Worm (Caenorhabditis elegans) whole organism, L3 larva: Measurements from ENCODE around the gene K08F4.12.

Source experiments
- R02D3.7 ChIP-seq: fragments of 150-350 bp; optimal IDR thresholded peaks from 2 replicates; lab custom pipeline; 2014; ENCODE audit warnings: missing biosample characterization, missing genetic modification characterization
- aly-2 ChIP-seq: fragments of 150-350 bp; optimal IDR thresholded peaks from 2 replicates; lab custom pipeline; 2014; ENCODE audit warnings: missing biosample characterization, missing genetic modification characterization
- ceh-16 ChIP-seq: sonication (generic microtip); optimal IDR thresholded peaks from 2 replicates; lab custom pipeline; 2017; ENCODE audit warnings: missing biosample characterization, missing genetic modification characterization
- ceh-28 ChIP-seq: fragments of 150-350 bp; optimal IDR thresholded peaks from 2 replicates; lab custom pipeline; 2014; ENCODE audit warnings: missing biosample characterization, missing genetic modification reagents, missing genetic modification characterization
- ceh-82 ChIP-seq: fragments of 150-350 bp; optimal IDR thresholded peaks from 2 replicates; lab custom pipeline; 2014; ENCODE audit warnings: missing biosample characterization, missing genetic modification characterization
- egl-5 ChIP-seq: fragments of 150-350 bp; optimal IDR thresholded peaks from 2 replicates; lab custom pipeline; 2017; ENCODE audit warnings: missing biosample characterization, missing genetic modification reagents, missing genetic modification characterization, inconsistent platforms
- elt-1 ChIP-seq: fragments of 150-350 bp; optimal IDR thresholded peaks from 2 replicates; lab custom pipeline; 2014; ENCODE audit warnings: missing biosample characterization, missing genetic modification characterization
- elt-3 ChIP-seq, 3 experiments: fragments of 150-350 bp in 1 of 3; sonication (generic microtip) in 2 of 3; optimal IDR thresholded peaks; 2 replicates in 2 of 3; 4 replicates in 1 of 3; lab custom pipeline; 2014 to 2017; ENCODE audit warnings: missing biosample characterization in 3 of 3, missing genetic modification characterization in 3 of 3
- eor-1 ChIP-seq, 2 experiments: fragments of 150-350 bp; optimal IDR thresholded peaks; 2 replicates each; lab custom pipeline; 2014 to 2018; ENCODE audit warnings: missing biosample characterization in 2 of 2, missing genetic modification characterization in 2 of 2
- hmg-11 ChIP-seq: sonication (generic microtip); optimal IDR thresholded peaks from 2 replicates; lab custom pipeline; 2016; ENCODE audit warnings: missing genetic modification characterization, missing compliant biosample characterization
- jun-1 ChIP-seq: fragments of 150-350 bp; optimal IDR thresholded peaks from 2 replicates; lab custom pipeline; 2014; ENCODE audit warnings: missing biosample characterization, missing genetic modification reagents, missing genetic modification characterization
- lin-15B ChIP-seq: fragments of 150-350 bp; optimal IDR thresholded peaks from 2 replicates; lab custom pipeline; 2014; ENCODE audit warnings: missing biosample characterization, missing genetic modification characterization
- lsy-12 ChIP-seq: sonication (generic microtip); optimal IDR thresholded peaks from 2 replicates; lab custom pipeline; 2016; ENCODE audit warnings: mild to moderate bottlenecking, missing genetic modification characterization, missing compliant biosample characterization
- mml-1 ChIP-seq: fragments of 150-350 bp; sonication (generic microtip); optimal IDR thresholded peaks from 3 replicates; lab custom pipeline; 2014; ENCODE audit warnings: missing biosample characterization, missing genetic modification characterization
- nfya-1 ChIP-seq: sonication (generic microtip); optimal IDR thresholded peaks from 2 replicates; lab custom pipeline; 2017; ENCODE audit warnings: missing genetic modification characterization, mild to moderate bottlenecking, missing compliant biosample characterization, antibody characterized with exemption, moderate library complexity; ENCODE audit not compliant: insufficient read depth
- nhr-11 ChIP-seq: fragments of 150-350 bp; optimal IDR thresholded peaks from 2 replicates; lab custom pipeline; 2014; ENCODE audit warnings: missing biosample characterization, missing genetic modification characterization
- nhr-23 ChIP-seq: fragments of 150-350 bp; optimal IDR thresholded peaks from 2 replicates; lab custom pipeline; 2014; ENCODE audit warnings: missing biosample characterization, missing genetic modification reagents, missing genetic modification characterization
- nhr-237 ChIP-seq: fragments of 150-350 bp; optimal IDR thresholded peaks from 2 replicates; lab custom pipeline; 2014; ENCODE audit warnings: missing biosample characterization, missing genetic modification characterization
- nhr-25 ChIP-seq: sonication (generic microtip); optimal IDR thresholded peaks from 2 replicates; lab custom pipeline; 2017; ENCODE audit warnings: missing biosample characterization, missing genetic modification characterization
- nhr-43 ChIP-seq: sonication (generic microtip); optimal IDR thresholded peaks from 2 replicates; lab custom pipeline; 2016; ENCODE audit warnings: mild to moderate bottlenecking, missing genetic modification characterization, missing compliant biosample characterization; ENCODE audit not compliant: poor library complexity, severe bottlenecking
- nhr-76 ChIP-seq: fragments of 150-350 bp; sonication (generic microtip); optimal IDR thresholded peaks from 5 replicates; lab custom pipeline; 2014; ENCODE audit warnings: missing biosample characterization, missing genetic modification characterization
- pha-4 ChIP-seq: fragments of 150-350 bp; optimal IDR thresholded peaks from 2 replicates; lab custom pipeline; 2014; ENCODE audit warnings: missing biosample characterization, missing genetic modification reagents, missing genetic modification characterization
- pqm-1 ChIP-seq: fragments of 150-350 bp; optimal IDR thresholded peaks from 2 replicates; lab custom pipeline; 2017; ENCODE audit warnings: missing biosample characterization, missing genetic modification characterization, inconsistent platforms
- sea-2 ChIP-seq: fragments of 150-350 bp; sonication (generic microtip); optimal IDR thresholded peaks from 4 replicates; lab custom pipeline; 2014; ENCODE audit warnings: missing biosample characterization, missing genetic modification reagents, missing genetic modification characterization
- skn-1 ChIP-seq: fragments of 150-350 bp; optimal IDR thresholded peaks from 2 replicates; lab custom pipeline; 2014; ENCODE audit warnings: missing biosample characterization, missing genetic modification characterization
- snpc-4 ChIP-seq: fragments of 150-350 bp; optimal IDR thresholded peaks from 2 replicates; lab custom pipeline; 2014; ENCODE audit warnings: missing biosample characterization, missing genetic modification characterization
- unc-39 ChIP-seq: sonication (generic microtip); optimal IDR thresholded peaks from 4 replicates; lab custom pipeline; 2017; ENCODE audit warnings: missing biosample characterization, missing genetic modification characterization
- zag-1 ChIP-seq: fragments of 150-350 bp; optimal IDR thresholded peaks from 2 replicates; lab custom pipeline; 2014; ENCODE audit warnings: missing biosample characterization, missing genetic modification characterization
- ztf-11 ChIP-seq: fragments of 150-350 bp; optimal IDR thresholded peaks from 2 replicates; lab custom pipeline; 2014; ENCODE audit warnings: missing biosample characterization, missing genetic modification characterization
- ztf-4 ChIP-seq: fragments of 150-350 bp; optimal IDR thresholded peaks from 2 replicates; lab custom pipeline; 2014; ENCODE audit warnings: missing biosample characterization, missing genetic modification characterization

Gene K08F4.12

DNA sequence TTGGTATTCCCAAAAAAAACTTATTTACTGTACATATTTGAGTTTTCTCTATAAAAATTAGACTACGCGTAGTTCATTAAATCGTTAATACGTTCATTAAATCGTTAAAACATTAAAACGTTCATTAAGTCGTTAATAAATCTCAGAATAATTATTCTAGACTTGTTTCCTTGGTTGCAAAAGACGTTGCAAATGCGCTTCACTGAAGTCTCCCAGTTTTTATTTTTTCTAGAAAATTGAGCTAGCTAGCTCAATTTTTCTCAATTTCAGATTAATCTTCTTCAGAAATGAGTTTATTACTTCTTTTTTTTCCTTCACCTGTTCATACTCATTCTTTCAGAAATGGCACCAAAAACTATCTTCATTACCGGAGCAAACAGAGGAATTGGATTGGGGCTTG is 7.0 kb downstream of the K08F4.12 start:
- TF ChIP-seq jun-1 (tag; lab: Kevin White, UChicago): no peak
- TF ChIP-seq mml-1 (tag; lab: Kevin White, UChicago): no peak
- TF ChIP-seq ceh-28 (tag; lab: Kevin White, UChicago): no peak
- TF ChIP-seq ztf-11 (tag; lab: Kevin White, UChicago): no peak
- TF ChIP-seq nhr-237 (tag; lab: Kevin White, UChicago): no peak
- no peak for TF ChIP-seq nhr-11 (tag; lab: Kevin White, UChicago)

DNA sequence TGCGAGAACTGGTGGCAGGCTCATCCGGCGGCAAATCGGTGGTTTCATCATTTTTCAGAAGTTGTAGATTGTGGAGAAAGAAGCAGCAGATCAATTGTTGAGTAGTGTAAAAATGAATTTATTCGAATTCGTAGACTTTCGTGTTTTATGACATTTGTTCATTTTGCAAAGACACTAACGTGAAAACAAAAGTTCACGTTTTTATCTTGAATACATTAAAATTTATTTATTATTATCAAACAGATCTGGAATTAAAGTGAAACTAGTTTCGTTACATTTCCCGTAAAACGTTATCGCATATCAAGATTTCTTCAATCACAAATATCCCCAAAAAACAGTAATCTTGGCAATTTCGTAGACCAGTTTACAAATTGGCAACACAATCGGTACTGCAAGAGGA is 9.0 kb downstream of the K08F4.12 start, which contains the start of gene T14G10.8:
TSS of gene T14G10.8 (minus strand) at position 101 of the 400 bp plus-strand sequence.
- TF ChIP-seq eor-1 (tag; optimal IDR thresholded peaks at IDR 0.05; lab: Kevin White, UChicago) (no peak), ceh-82 (tag; lab: Kevin White, UChicago) (no peak), pha-4 (tag; lab: Kevin White, UChicago) (no peak), nfya-1 (tag; lab: Kevin White, UChicago) (no peak), egl-5 (tag; lab: Kevin White, UChicago) (no peak), nhr-43 (tag; lab: Kevin White, UChicago) (no peak), lin-15B (tag; lab: Kevin White, UChicago) (no peak), elt-3 (tag; optimal IDR thresholded peaks at IDR 0.05; lab: Kevin White, UChicago) (no peak), elt-1 (no peak), ceh-16 (no peak), sea-2 (GFP tag; lab: Kevin White, UChicago) (no peak), zag-1 (tag; lab: Kevin White, UChicago) (no peak), nhr-76 (tag; lab: Kevin White, UChicago) (no peak)

- TF ChIP-seq ceh-28 (tag; lab: Kevin White, UChicago) (no peak), lsy-12 (tag; lab: Kevin White, UChicago) (no peak), nhr-43 (tag; lab: Kevin White, UChicago) (no peak), hmg-11 (tag; lab: Kevin White, UChicago) (no peak), skn-1 (tag; lab: Kevin White, UChicago) (no peak), aly-2 (tag; lab: Kevin White, UChicago) (no peak), unc-39 (no peak), eor-1 (tag; optimal IDR thresholded peaks at IDR 0.05; lab: Kevin White, UChicago) (no peak), R02D3.7 (tag; lab: Kevin White, UChicago) (no peak), pqm-1 (tag; lab: Kevin White, UChicago) (no peak)
Measured at ce11 chrIV:10148938-10149337, 11.0 kb downstream of the K08F4.12 start, which contains the start of gene pigs-1. Gene pigs-1 (minus strand): TSS chrIV:10149038.

DNA sequence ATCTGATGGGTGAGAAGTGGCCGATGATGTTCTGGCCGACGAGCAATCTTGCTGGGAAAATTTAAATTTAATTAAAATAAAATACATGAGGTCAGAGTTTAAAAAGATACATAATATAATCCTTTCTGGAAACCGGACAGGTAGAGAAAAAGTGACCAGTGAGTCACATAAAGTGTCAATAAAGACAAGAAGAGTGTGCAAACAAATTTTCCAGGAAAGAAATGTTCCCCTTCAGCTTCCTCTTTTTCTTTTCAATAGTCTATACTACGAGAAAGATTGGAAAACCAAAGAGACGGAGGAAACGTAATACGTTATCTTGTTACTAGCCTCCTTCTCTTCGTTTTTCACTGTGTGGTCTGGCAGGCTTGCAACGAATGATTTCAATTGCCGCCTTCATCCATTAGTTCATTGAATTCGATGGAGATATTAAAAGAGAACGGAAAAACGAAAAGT is 12.7 kb downstream of the K08F4.12 start, which contains the start of gene tsp-12:
TSS of gene tsp-12 (minus strand) at position 51 of the 453 bp plus-strand sequence.
- TF ChIP-seq pha-4 (tag; lab: Kevin White, UChicago) (peak; percentile 63), nhr-76 (tag; lab: Kevin White, UChicago) (no peak), snpc-4 (tag; lab: Kevin White, UChicago) (peak; percentile 50)

DNA sequence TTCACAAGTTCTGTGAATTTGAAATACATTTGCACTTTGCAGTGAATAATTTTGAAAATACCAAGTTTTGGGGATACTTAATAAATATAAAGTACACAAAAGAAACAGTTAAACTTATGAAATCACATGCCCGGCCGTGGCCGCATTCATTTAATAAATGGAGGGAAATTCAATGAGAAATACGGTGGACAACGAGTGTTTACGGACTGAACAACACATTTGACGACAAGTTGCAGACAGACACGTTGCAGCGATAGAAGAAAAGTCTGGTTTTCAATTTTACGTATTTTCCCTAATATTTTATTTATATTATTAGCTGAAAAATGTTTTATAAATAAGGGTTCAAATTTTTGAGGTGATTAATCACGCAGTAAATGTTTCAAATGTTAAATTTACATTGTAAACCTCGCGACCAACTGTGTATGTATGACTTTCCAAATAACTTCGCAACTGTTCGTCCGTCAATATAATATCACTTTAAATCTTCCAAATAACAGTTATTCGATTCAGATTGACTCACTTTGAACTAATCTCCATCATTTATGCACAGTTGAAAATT is 13.6 kb downstream of the K08F4.12 start, which contains the start of gene copg-1:
TSS of gene copg-1 (plus strand) at position 509 of the 559 bp plus-strand sequence.
- peak; percentile 43 for TF ChIP-seq lin-15B (tag; lab: Kevin White, UChicago)
- TF ChIP-seq jun-1 (tag; lab: Kevin White, UChicago): no peak
- peak; percentile 77 for TF ChIP-seq nfya-1 (tag; lab: Kevin White, UChicago)
- no peak for TF ChIP-seq eor-1 (tag; optimal IDR thresholded peaks at IDR 0.05; lab: Kevin White, UChicago)
- TF ChIP-seq nhr-23 (tag; lab: Kevin White, UChicago): peak; percentile 63
- TF ChIP-seq snpc-4 (tag; lab: Kevin White, UChicago): peak; percentile 51
- peak; percentile 75 for TF ChIP-seq hmg-11 (tag; lab: Kevin White, UChicago)
- TF ChIP-seq nhr-43 (tag; lab: Kevin White, UChicago): peak; percentile 31
- peak; percentile 19 for TF ChIP-seq pqm-1 (tag; lab: Kevin White, UChicago)
- TF ChIP-seq nhr-25 (tag; lab: Kevin White, UChicago): peak; percentile 4
- peak; percentile 66 for TF ChIP-seq pha-4 (tag; lab: Kevin White, UChicago)
- no peak for TF ChIP-seq ztf-4 (tag; lab: Kevin White, UChicago)
